Worm (Caenorhabditis elegans): ENCODE measurements around the gene F47G9.4.

DNA sequence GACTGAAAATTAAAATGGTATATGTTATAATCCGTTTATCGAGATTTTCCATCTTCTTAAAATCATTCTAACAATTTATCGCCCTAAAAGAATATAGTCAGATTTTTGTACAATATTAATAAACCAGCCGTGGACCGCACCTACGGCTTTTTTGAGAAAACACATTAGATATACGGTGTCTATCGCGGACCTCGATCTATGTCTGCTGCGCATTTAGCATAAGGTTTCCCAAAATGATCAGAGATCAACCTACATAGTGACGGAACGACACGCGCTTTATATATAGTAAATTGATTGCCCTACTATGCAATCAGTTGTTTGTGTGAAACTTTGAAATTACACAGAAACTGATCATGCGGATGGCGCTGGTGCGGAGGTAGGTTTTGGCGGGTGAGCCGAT, 28.9 kb downstream of the F47G9.4 start:
- TF ChIP-seq php-3 (GFP tag; IDR thresholded peaks at IDR 0.05) = no peak
- no peak for TF ChIP-seq nhr-237 (tag; optimal IDR thresholded peaks at IDR 0.05)
- TF ChIP-seq ztf-11 (tag; optimal IDR thresholded peaks at IDR 0.05) = no peak
- no peak for TF ChIP-seq snpc-4 (tag; optimal IDR thresholded peaks at IDR 0.05)
- no peak for TF ChIP-seq skn-1 (tag; optimal IDR thresholded peaks at IDR 0.05)
- TF ChIP-seq R02D3.7 (tag; optimal IDR thresholded peaks at IDR 0.05) = no peak
- no peak for TF ChIP-seq lin-1 (GFP tag; IDR thresholded peaks at IDR 0.05)
- TF ChIP-seq unc-62 (GFP tag; optimal IDR thresholded peaks at IDR 0.05 in 1 of 2) = no peak
- TF ChIP-seq unc-62 (tag; optimal IDR thresholded peaks at IDR 0.05) = no peak

Measured in whole organism, L4 larva.